Fruit fly (Drosophila melanogaster) whole organism, embryonic: ENCODE data around the gene Pld3.

Source experiments
- Abd-B ChIP-seq: fragments of 200-800 bp; sonication (Bioruptor generic); optimal IDR thresholded peaks from 2 replicates; lab custom pipeline; 2018; ENCODE audit warnings: missing biosample characterization, mild to moderate bottlenecking, missing genetic modification characterization, moderate library complexity
- Aef1 ChIP-seq: fragments of 200-800 bp; sonication (Bioruptor generic); IDR thresholded peaks from 3 replicates; pipeline ENCODE4 v1.3.6; 2022; ENCODE audit warnings: missing biosample characterization, missing genetic modification characterization
- Atf-2 ChIP-seq: fragments of 200-800 bp; sonication (Bioruptor generic); optimal IDR thresholded peaks from 2 replicates; lab custom pipeline; 2016; ENCODE audit warnings: missing biosample characterization, missing genetic modification characterization
- CG10209 ChIP-seq: fragments of 200-800 bp; sonication (Bioruptor generic); optimal IDR thresholded peaks from 3 replicates; lab custom pipeline; 2017; ENCODE audit warnings: missing biosample characterization, mild to moderate bottlenecking, missing genetic modification characterization, missing genetic modification reagents
- CG11696 ChIP-seq: fragments of 200-800 bp; sonication (Bioruptor generic); IDR thresholded peaks from 2 replicates; pipeline ENCODE4 v1.3.6; 2022; ENCODE audit warnings: missing biosample characterization, missing genetic modification characterization
- CG12744 ChIP-seq: fragments of 200-800 bp; sonication (Bioruptor generic); optimal IDR thresholded peaks from 2 replicates; lab custom pipeline; 2016; ENCODE audit warnings: missing biosample characterization, missing genetic modification characterization
- CG13424 ChIP-seq: fragments of 200-800 bp; sonication (Bioruptor generic); optimal IDR thresholded peaks from 2 replicates; lab custom pipeline; 2019; ENCODE audit warnings: missing biosample characterization, mild to moderate bottlenecking, missing genetic modification characterization, moderate library complexity
- CG17829 ChIP-seq: fragments of 200-800 bp; optimal IDR thresholded peaks from 2 replicates; lab custom pipeline; 2019; ENCODE audit warnings: missing biosample characterization, mild to moderate bottlenecking, missing genetic modification characterization, moderate library complexity
- CG17912 ChIP-seq: fragments of 200-800 bp; sonication (Bioruptor generic); optimal IDR thresholded peaks from 2 replicates; lab custom pipeline; 2018; ENCODE audit warnings: missing biosample characterization, mild to moderate bottlenecking, missing genetic modification characterization
- CG2875 ChIP-seq: fragments of 200-800 bp; sonication (Bioruptor generic); optimal IDR thresholded peaks from 2 replicates; lab custom pipeline; 2017; ENCODE audit warnings: missing biosample characterization, mild to moderate bottlenecking, missing genetic modification characterization, missing genetic modification reagents
- CG30020 ChIP-seq: fragments of 200-800 bp; optimal IDR thresholded peaks from 2 replicates; lab custom pipeline; 2019; ENCODE audit warnings: missing biosample characterization, mild to moderate bottlenecking, missing genetic modification characterization, moderate library complexity
- CG3407 ChIP-seq: fragments of 200-800 bp; sonication (Bioruptor generic); optimal IDR thresholded peaks from 2 replicates; lab custom pipeline; 2018; ENCODE audit warnings: missing biosample characterization, mild to moderate bottlenecking, missing genetic modification characterization
- CG34376 ChIP-seq: fragments of 200-800 bp; sonication (Bioruptor generic); optimal IDR thresholded peaks from 2 replicates; lab custom pipeline; 2018; ENCODE audit warnings: missing biosample characterization, mild to moderate bottlenecking, missing genetic modification characterization
- CG5953 ChIP-seq: fragments of 200-800 bp; sonication (Bioruptor generic); IDR thresholded peaks from 2 replicates; pipeline ENCODE4 v1.3.6; 2022; ENCODE audit warnings: missing biosample characterization, missing genetic modification characterization
- CG6272 ChIP-seq: fragments of 200-800 bp; sonication (Bioruptor generic); IDR thresholded peaks from 2 replicates; pipeline ENCODE4 v1.3.6; 2022; ENCODE audit warnings: missing biosample characterization, missing genetic modification characterization
- CG6813 ChIP-seq: fragments of 200-800 bp; sonication (Bioruptor generic); optimal IDR thresholded peaks from 2 replicates; lab custom pipeline; 2017; ENCODE audit warnings: missing biosample characterization, missing genetic modification characterization, mild to moderate bottlenecking, moderate library complexity, missing genetic modification reagents
- CG6854 ChIP-seq: fragments of 200-800 bp; sonication (Bioruptor generic); optimal IDR thresholded peaks from 3 replicates; lab custom pipeline; 2017; ENCODE audit warnings: missing biosample characterization, mild to moderate bottlenecking, missing genetic modification characterization
- CG7372 ChIP-seq: fragments of 200-800 bp; sonication (Bioruptor generic); IDR thresholded peaks from 2 replicates; pipeline ENCODE4 v1.3.6; 2022; ENCODE audit warnings: missing biosample characterization, missing genetic modification characterization
- Chrac-16 ChIP-seq: fragments of 200-800 bp; sonication (Bioruptor generic); optimal IDR thresholded peaks from 3 replicates; lab custom pipeline; 2016; ENCODE audit warnings: missing biosample characterization, missing genetic modification characterization
- D ChIP-seq, 2 experiments: fragments of 200-800 bp in 1 of 2; fragments of >200 bp in 1 of 2; sonication (Bioruptor generic) in 1 of 2; optimal IDR thresholded peaks; 2 replicates in 1 of 2; 3 replicates in 1 of 2; lab custom pipeline; 2017; ENCODE audit warnings: mild to moderate bottlenecking in 1 of 2, missing biosample characterization in 1 of 2, missing genetic modification characterization in 1 of 2, missing genetic modification reagents in 1 of 2
- Dad ChIP-seq: fragments of 200-800 bp; sonication (Bioruptor generic); optimal IDR thresholded peaks from 3 replicates; lab custom pipeline; 2016; ENCODE audit warnings: missing biosample characterization, missing genetic modification characterization
- Deaf1 ChIP-seq: fragments of 200-800 bp; optimal IDR thresholded peaks from 3 replicates; lab custom pipeline; 2019; ENCODE audit warnings: missing biosample characterization, mild to moderate bottlenecking, missing genetic modification characterization, moderate library complexity
- Dip3 ChIP-seq: fragments of 200-800 bp; sonication (Bioruptor generic); optimal IDR thresholded peaks from 3 replicates; lab custom pipeline; 2016; ENCODE audit warnings: missing biosample characterization, missing genetic modification characterization
- Dll ChIP-seq: fragments of 200-800 bp; sonication (Bioruptor generic); IDR thresholded peaks from 4 replicates; pipeline ENCODE4 v1.3.6; 2022; ENCODE audit warnings: missing biosample characterization, missing genetic modification characterization; ENCODE audit not compliant: partially characterized antibody
- Doc2 ChIP-seq: fragments of 200-800 bp; sonication (Bioruptor generic); IDR thresholded peaks from 2 replicates; pipeline ENCODE4 v1.3.6; 2022; ENCODE audit warnings: missing biosample characterization, missing genetic modification characterization
- Elba2 ChIP-seq: fragments of 200-800 bp; sonication (Bioruptor generic); optimal IDR thresholded peaks from 3 replicates; lab custom pipeline; 2016; ENCODE audit warnings: missing biosample characterization, missing genetic modification characterization
- HLH54F ChIP-seq: fragments of 200-800 bp; sonication (Bioruptor generic); optimal IDR thresholded peaks from 3 replicates; lab custom pipeline; 2016; ENCODE audit warnings: missing biosample characterization, missing genetic modification characterization
- Mrtf ChIP-seq: fragments of 200-800 bp; sonication (Bioruptor generic); IDR thresholded peaks from 3 replicates; pipeline ENCODE4 v1.3.6; 2022; ENCODE audit warnings: missing biosample characterization, missing genetic modification characterization
- NK7.1 ChIP-seq: fragments of 200-800 bp; sonication (Bioruptor generic); optimal IDR thresholded peaks from 3 replicates; lab custom pipeline; 2016; ENCODE audit warnings: missing biosample characterization, missing genetic modification characterization
- Taf1 ChIP-seq: fragments of 200-800 bp; sonication (Bioruptor generic); IDR thresholded peaks from 2 replicates; pipeline ENCODE4 v1.3.6; 2022; ENCODE audit warnings: missing biosample characterization, missing genetic modification characterization
- Xbp1 ChIP-seq: fragments of 200-800 bp; sonication (Bioruptor generic); optimal IDR thresholded peaks from 3 replicates; lab custom pipeline; 2016; ENCODE audit warnings: missing biosample characterization, mild to moderate bottlenecking, missing genetic modification characterization
- bsh ChIP-seq, 2 experiments: fragments of 200-800 bp; sonication (Bioruptor generic); optimal IDR thresholded peaks; 2 replicates each; lab custom pipeline; 2017 to 2018; ENCODE audit warnings: mild to moderate bottlenecking in 2 of 2, missing biosample characterization in 2 of 2, missing genetic modification characterization in 2 of 2, moderate library complexity in 1 of 2
- caup ChIP-seq: fragments of 200-800 bp; sonication (Bioruptor generic); optimal IDR thresholded peaks from 3 replicates; lab custom pipeline; 2017; ENCODE audit warnings: missing biosample characterization, mild to moderate bottlenecking, missing genetic modification characterization, moderate library complexity; ENCODE audit not compliant: severe bottlenecking
- disco-r ChIP-seq: fragments of 200-800 bp; sonication (Bioruptor generic); optimal IDR thresholded peaks from 2 replicates; lab custom pipeline; 2016; ENCODE audit warnings: missing biosample characterization, missing genetic modification characterization
- fd3F ChIP-seq: fragments of 200-800 bp; sonication (Bioruptor generic); optimal IDR thresholded peaks from 2 replicates; lab custom pipeline; 2018; ENCODE audit warnings: missing biosample characterization, mild to moderate bottlenecking, missing genetic modification characterization, moderate library complexity
- fd96Cb ChIP-seq: fragments of 200-800 bp; sonication (Bioruptor generic); optimal IDR thresholded peaks from 2 replicates; lab custom pipeline; 2018; ENCODE audit warnings: missing biosample characterization, mild to moderate bottlenecking, missing genetic modification characterization, moderate library complexity
- ftz-f1 ChIP-seq: fragments of 200-800 bp; sonication (Bioruptor generic); optimal IDR thresholded peaks from 2 replicates; lab custom pipeline; 2016; ENCODE audit warnings: missing biosample characterization, missing genetic modification characterization
- odd ChIP-seq: fragments of 200-800 bp; sonication (Bioruptor generic); optimal IDR thresholded peaks from 2 replicates; lab custom pipeline; 2017; ENCODE audit warnings: missing biosample characterization, mild to moderate bottlenecking, missing genetic modification characterization
- pb ChIP-seq: fragments of 200-800 bp; sonication (Bioruptor generic); optimal IDR thresholded peaks from 3 replicates; lab custom pipeline; 2016; ENCODE audit warnings: missing biosample characterization, missing genetic modification characterization
- psq ChIP-seq: fragments of 200-800 bp; sonication (Bioruptor generic); optimal IDR thresholded peaks from 2 replicates; lab custom pipeline; 2017; ENCODE audit warnings: missing biosample characterization, missing genetic modification characterization
- sd ChIP-seq: fragments of 200-800 bp; sonication (Bioruptor generic); optimal IDR thresholded peaks from 3 replicates; lab custom pipeline; 2018; ENCODE audit warnings: missing biosample characterization, mild to moderate bottlenecking, missing genetic modification characterization, moderate library complexity
- sens ChIP-seq: fragments of 200-800 bp; sonication (Bioruptor generic); peaks from one replicate; lab custom pipeline; 2016; ENCODE audit warnings: missing biosample characterization, missing genetic modification characterization
- sisA ChIP-seq: fragments of 200-800 bp; sonication (Bioruptor generic); IDR thresholded peaks from 2 replicates; pipeline ENCODE4 v1.3.6; 2022; ENCODE audit warnings: missing biosample characterization, missing genetic modification characterization
- slou ChIP-seq: fragments of 200-800 bp; sonication (Bioruptor generic); optimal IDR thresholded peaks from 3 replicates; lab custom pipeline; 2016; ENCODE audit warnings: missing biosample characterization, missing genetic modification characterization
- sr ChIP-seq: fragments of 200-800 bp; sonication (Bioruptor generic); IDR thresholded peaks from 3 replicates; pipeline ENCODE4 v1.3.6; 2022; ENCODE audit warnings: missing biosample characterization, missing genetic modification characterization
- ssp ChIP-seq: fragments of 200-800 bp; sonication (Bioruptor generic); IDR thresholded peaks from 2 replicates; pipeline ENCODE4 v1.3.6; 2022; ENCODE audit warnings: missing biosample characterization, missing genetic modification characterization
- ttk ChIP-seq: fragments of 200-800 bp; sonication (Bioruptor generic); IDR thresholded peaks from 2 replicates; pipeline ENCODE4 v2.1.2; 2022; ENCODE audit warnings: missing biosample characterization, missing genetic modification characterization
- wek ChIP-seq: fragments of 200-800 bp; sonication (Bioruptor generic); optimal IDR thresholded peaks from 3 replicates; lab custom pipeline; 2018; ENCODE audit warnings: missing biosample characterization, mild to moderate bottlenecking, missing genetic modification characterization, moderate library complexity
- zf30C ChIP-seq: fragments of 200-800 bp; sonication (Bioruptor generic); optimal IDR thresholded peaks from 3 replicates; lab custom pipeline; 2018; ENCODE audit warnings: missing biosample characterization, mild to moderate bottlenecking, missing genetic modification characterization

Gene Pld3

DNA sequence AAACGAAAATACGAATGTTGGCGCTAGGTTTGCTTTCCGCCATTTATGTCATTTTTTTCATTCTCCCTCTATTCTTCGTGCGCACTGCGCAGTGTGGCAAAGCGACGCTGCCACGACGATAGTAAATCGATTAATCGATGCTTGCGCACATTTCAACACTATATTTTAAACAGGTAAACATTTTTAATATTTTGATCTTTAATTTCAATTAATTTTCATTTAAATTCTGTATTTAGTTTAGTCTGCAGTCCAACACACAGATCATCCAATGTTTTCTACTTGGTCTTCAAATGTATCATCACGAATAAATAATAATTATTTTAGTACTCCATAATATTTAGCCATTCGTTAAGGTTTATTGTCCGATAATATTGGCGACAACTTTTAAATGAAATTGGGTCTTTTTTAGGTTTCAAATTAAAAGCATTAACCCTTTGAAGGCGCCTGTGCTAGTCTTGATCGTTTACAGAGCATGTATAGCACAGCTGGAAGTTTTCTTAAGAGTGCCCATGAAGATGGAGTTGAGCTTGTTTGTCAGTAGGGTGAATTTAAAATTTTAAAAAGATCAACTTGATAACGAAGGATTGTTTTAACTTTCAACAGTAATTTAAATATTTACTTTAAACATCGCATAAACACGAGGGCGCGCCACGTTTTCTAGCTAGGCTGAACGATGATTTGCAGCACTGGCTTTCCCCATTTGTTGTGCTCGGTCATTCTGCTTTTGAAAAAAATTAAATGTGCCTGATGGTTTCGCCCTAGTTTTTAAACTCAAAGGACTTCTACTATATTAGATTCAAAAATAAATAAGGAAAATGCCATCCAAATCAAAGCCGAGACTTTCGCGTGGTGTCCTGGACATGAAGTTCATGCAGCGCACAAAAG lies 2.2 kb upstream of the Pld3 start, which contains the start of the genes Mpp6 and E2f2 (continued):
- TF ChIP-seq Dip3 (GFP tag; lab: Kevin White, UChicago) (peak; percentile 29), CG3407 (no peak), CG2875 (no peak), ftz-f1 (GFP tag; lab: Kevin White, UChicago) (no peak), zf30C (no peak), CG13424 (tag; lab: Kevin White, UChicago) (no peak), fd96Cb (no peak), odd (GFP tag; lab: Kevin White, UChicago) (no peak), HLH54F (GFP tag; lab: Kevin White, UChicago) (peak; percentile 25), Dad (GFP tag; lab: Kevin White, UChicago) (peak; percentile 1), Elba2 (GFP tag; lab: Kevin White, UChicago) (no peak), CG6272 (peak; percentile 50; the same call in 1 of the 2 replicates), Mrtf (no peak), CG34376 (peak; percentile 6), CG11696 (GFP tag; lab: Robert Waterston, UW) (no peak), ssp (no peak), sr (GFP tag; lab: Robert Waterston, UW) (no peak), Atf-2 (GFP tag; lab: Kevin White, UChicago) (no peak), CG17829 (tag; lab: Kevin White, UChicago) (peak; percentile 5), sisA (peak; percentile 38), fd3F (GFP tag; lab: Kevin White, UChicago) (no peak), CG10209 (GFP tag; lab: Kevin White, UChicago) (peak; percentile 23), bsh (GFP tag; optimal IDR thresholded peaks at IDR 0.05; lab: Kevin White, UChicago) (no peak), Dll (GFP tag; lab: Robert Waterston, UW) (peak; percentile 84), NK7.1 (GFP tag; lab: Kevin White, UChicago) (no peak), CG17912 (GFP tag; lab: Kevin White, UChicago) (no peak), wek (GFP tag; lab: Kevin White, UChicago) (no peak), D (optimal IDR thresholded peaks at IDR 0.05; lab: Kevin White, UChicago) (no peak), D (GFP tag; optimal IDR thresholded peaks at IDR 0.05; lab: Kevin White, UChicago) (no peak), CG5953 (GFP tag; lab: Robert Waterston, UW) (no peak), CG6813 (GFP tag; lab: Kevin White, UChicago) (no peak), caup (GFP tag; lab: Kevin White, UChicago) (no peak), psq (peak; percentile 95), CG12744 (GFP tag; lab: Kevin White, UChicago) (no peak), ttk (GFP tag; lab: Robert Waterston, UW) (no peak), Abd-B (GFP tag; lab: Kevin White, UChicago) (no peak), pb (GFP tag; lab: Kevin White, UChicago) (no peak), CG6854 (GFP tag; lab: Kevin White, UChicago) (no peak), Xbp1 (peak; percentile 22), sd (tag; lab: Kevin White, UChicago) (no peak), Taf1 (GFP tag; lab: Robert Waterston, UW) (no peak), Aef1 (GFP tag; lab: Robert Waterston, UW) (peak; percentile 25; the same call in 1 of the 3 replicates), CG30020 (tag; lab: Kevin White, UChicago) (peak; percentile 29), slou (GFP tag; lab: Kevin White, UChicago) (no peak), CG7372 (no peak), disco-r (GFP tag; lab: Kevin White, UChicago) (no peak), sens (peak; percentile 70), Deaf1 (tag; lab: Kevin White, UChicago) (no peak), Doc2 (GFP tag; lab: Robert Waterston, UW) (no peak), Chrac-16 (no peak)
